Worm (Caenorhabditis elegans): Measurements from ENCODE around the gene glc-1.

- TF ChIP-seq ceh-82 (tag; optimal IDR thresholded peaks at IDR 0.05) (no peak), gei-8 (GFP tag; optimal IDR thresholded peaks at IDR 0.05) (no peak), unc-62 (GFP tag; optimal IDR thresholded peaks at IDR 0.05 in 1 of 2) (peak in 1 of 2 experiments; percentile 13), unc-62 (tag; optimal IDR thresholded peaks at IDR 0.05) (no peak), zag-1 (tag; optimal IDR thresholded peaks at IDR 0.05) (no peak), nhr-28 (tag; optimal IDR thresholded peaks at IDR 0.05) (no peak), arid-1 (GFP tag; conservative IDR thresholded peaks at IDR 0.05) (no peak), unc-130 (GFP tag; optimal IDR thresholded peaks at IDR 0.05) (no peak)
Observed at ce11 chrV:16204888-16205287, 14.5 kb upstream of the glc-1 start, which contains the start of gene irld-26.
